Worm (Caenorhabditis elegans) whole organism, L4 larva: Measurements from ENCODE around the gene T28A11.20.
A peak's percentile ranks its signal among the peaks of the same experiment; 100 is the strongest.

Experiments used
- F10B5.3 ChIP-seq: sonication (generic microtip); optimal IDR thresholded peaks from 2 replicates; lab custom pipeline; 2016; ENCODE audit warnings: mild to moderate bottlenecking, missing genetic modification characterization, missing compliant biosample characterization
- F26F4.8 ChIP-seq: fragments of 200-800 bp; sonication (Bioruptor generic); conservative IDR thresholded peaks from 2 replicates; pipeline ENCODE4 v1.3.6; 2022; ENCODE audit warnings: missing genetic modification characterization, missing compliant biosample characterization
- F37D6.2 ChIP-seq: sonication (generic microtip); optimal IDR thresholded peaks from 2 replicates; lab custom pipeline; 2016; ENCODE audit warnings: mild to moderate bottlenecking, missing genetic modification characterization, missing compliant biosample characterization
- F44E2.7 ChIP-seq: fragments of 200-800 bp; sonication (Bioruptor generic); IDR thresholded peaks from 2 replicates; pipeline ENCODE4 v2.1.2; 2022; ENCODE audit warnings: missing genetic modification characterization, missing compliant biosample characterization
- R02D3.7 ChIP-seq: fragments of 150-350 bp; sonication (generic microtip); optimal IDR thresholded peaks from 3 replicates; lab custom pipeline; 2014; ENCODE audit warnings: missing biosample characterization, missing genetic modification characterization
- T20F7.1 ChIP-seq: fragments of 200-800 bp; sonication (Bioruptor generic); optimal IDR thresholded peaks from 2 replicates; lab custom pipeline; 2018; ENCODE audit warnings: mild to moderate bottlenecking, missing genetic modification characterization, missing compliant biosample characterization
- T26A8.4 ChIP-seq: fragments of 200-800 bp; sonication (Bioruptor generic); IDR thresholded peaks from 2 replicates; pipeline ENCODE4 v1.3.6; 2022; ENCODE audit warnings: missing genetic modification characterization, missing compliant biosample characterization
- Y48G9A.11 ChIP-seq: fragments of 200-800 bp; sonication (Bioruptor generic); IDR thresholded peaks from 2 replicates; pipeline ENCODE4 v1.3.6; 2022; ENCODE audit warnings: missing genetic modification reagents, missing genetic modification characterization, missing compliant biosample characterization
- Y75B8A.6 ChIP-seq: fragments of 200-800 bp; sonication (Bioruptor generic); IDR thresholded peaks from 2 replicates; pipeline ENCODE4 v1.3.6; 2022; ENCODE audit warnings: missing genetic modification reagents, missing genetic modification characterization, missing compliant biosample characterization
- aly-2 ChIP-seq: sonication (generic microtip); optimal IDR thresholded peaks from 2 replicates; lab custom pipeline; 2018; ENCODE audit warnings: missing biosample characterization, missing genetic modification characterization
- ama-1 ChIP-seq: fragments of 150-350 bp; optimal IDR thresholded peaks from 2 replicates; lab custom pipeline; 2014; ENCODE audit warnings: inconsistent platforms, mixed read lengths
- arid-1 ChIP-seq: fragments of 200-800 bp; sonication (Bioruptor generic); conservative IDR thresholded peaks from 2 replicates; pipeline ENCODE4 v1.3.6; 2022; ENCODE audit warnings: missing genetic modification reagents, missing genetic modification characterization, missing compliant biosample characterization
- attf-4 ChIP-seq: sonication (generic microtip); optimal IDR thresholded peaks from 3 replicates; lab custom pipeline; 2017; ENCODE audit warnings: missing biosample characterization, missing genetic modification characterization
- cey-2 ChIP-seq: sonication (generic microtip); optimal IDR thresholded peaks from 3 replicates; lab custom pipeline; 2017; ENCODE audit warnings: missing genetic modification characterization, mild to moderate bottlenecking, missing compliant biosample characterization, antibody characterized with exemption, borderline replicate concordance; ENCODE audit not compliant: insufficient read depth
- daf-12 ChIP-seq: fragments of 150-350 bp; optimal IDR thresholded peaks from 2 replicates; lab custom pipeline; 2014; ENCODE audit warnings: missing biosample characterization, missing genetic modification reagents, missing genetic modification characterization
- daf-16 ChIP-seq, 3 experiments: sonication (generic microtip); optimal IDR thresholded peaks; 2 replicates each; lab custom pipeline; 2016 to 2017; ENCODE audit warnings: missing genetic modification characterization in 3 of 3, missing genetic modification reagents in 3 of 3, mild to moderate bottlenecking in 2 of 3, missing compliant biosample characterization in 2 of 3, missing biosample characterization in 1 of 3, moderate library complexity in 1 of 3
- dpl-1 ChIP-seq: fragments of 150-350 bp; optimal IDR thresholded peaks from 2 replicates; lab custom pipeline; 2014; ENCODE audit warnings: missing biosample characterization, missing genetic modification reagents, missing genetic modification characterization
- hmg-1.1 ChIP-seq: fragments of 200-800 bp; sonication (Bioruptor generic); IDR thresholded peaks from 2 replicates; pipeline ENCODE4 v1.3.6; 2022; ENCODE audit warnings: missing genetic modification reagents, missing genetic modification characterization, missing compliant biosample characterization
- jun-1 ChIP-seq: fragments of 150-350 bp; optimal IDR thresholded peaks from 2 replicates; lab custom pipeline; 2014; ENCODE audit warnings: missing biosample characterization, missing genetic modification reagents, missing genetic modification characterization
- lin-29 ChIP-seq: fragments of 200-800 bp; sonication (Bioruptor generic); IDR thresholded peaks from 2 replicates; pipeline ENCODE4 v1.3.6; 2022; ENCODE audit warnings: missing genetic modification reagents, missing genetic modification characterization, missing compliant biosample characterization
- lin-38 ChIP-seq: fragments of 200-800 bp; sonication (Bioruptor generic); IDR thresholded peaks from 2 replicates; pipeline ENCODE4 v1.3.6; 2022; ENCODE audit warnings: missing genetic modification reagents, missing genetic modification characterization, missing compliant biosample characterization
- lir-3 ChIP-seq: sonication (generic microtip); optimal IDR thresholded peaks from 2 replicates; lab custom pipeline; 2016; ENCODE audit warnings: mild to moderate bottlenecking, missing genetic modification characterization, missing compliant biosample characterization
- madf-9 ChIP-seq: fragments of 200-800 bp; sonication (Bioruptor generic); conservative IDR thresholded peaks from 2 replicates; pipeline ENCODE4 v1.3.6; 2022; ENCODE audit warnings: missing genetic modification reagents, missing genetic modification characterization, missing compliant biosample characterization
- mdt-29 ChIP-seq: fragments of 200-800 bp; sonication (Bioruptor generic); IDR thresholded peaks from 2 replicates; pipeline ENCODE4 v1.3.6; 2022; ENCODE audit warnings: missing genetic modification reagents, missing genetic modification characterization, missing compliant biosample characterization
- nhr-102 ChIP-seq: sonication (generic microtip); optimal IDR thresholded peaks from 2 replicates; lab custom pipeline; 2016; ENCODE audit warnings: mild to moderate bottlenecking, missing genetic modification characterization, moderate library complexity, missing compliant biosample characterization
- nhr-11 ChIP-seq: fragments of 150-350 bp; optimal IDR thresholded peaks from 2 replicates; lab custom pipeline; 2014; ENCODE audit warnings: missing biosample characterization, missing genetic modification characterization
- nhr-42 ChIP-seq: fragments of 200-800 bp; sonication (Bioruptor generic); IDR thresholded peaks from 2 replicates; pipeline ENCODE4 v1.3.6; 2022; ENCODE audit warnings: missing genetic modification characterization, missing compliant biosample characterization
- nhr-48 ChIP-seq: sonication (generic microtip); optimal IDR thresholded peaks from 2 replicates; lab custom pipeline; 2016; ENCODE audit warnings: mild to moderate bottlenecking, missing genetic modification characterization, missing compliant biosample characterization
- nhr-6 ChIP-seq: fragments of 150-350 bp; optimal IDR thresholded peaks from 2 replicates; lab custom pipeline; 2014; ENCODE audit warnings: missing biosample characterization, missing genetic modification characterization
- nhr-76 ChIP-seq: fragments of 150-350 bp; optimal IDR thresholded peaks from 2 replicates; lab custom pipeline; 2014; ENCODE audit warnings: missing biosample characterization, missing genetic modification characterization
- php-3 ChIP-seq: fragments of 200-800 bp; sonication (Bioruptor generic); IDR thresholded peaks from 2 replicates; pipeline ENCODE4 v1.3.6; 2022; ENCODE audit warnings: missing genetic modification reagents, missing genetic modification characterization, missing compliant biosample characterization
- pqm-1 ChIP-seq: sonication (generic microtip); optimal IDR thresholded peaks from 2 replicates; lab custom pipeline; 2017; ENCODE audit warnings: missing biosample characterization, missing genetic modification characterization
- rbr-2 ChIP-seq: sonication (generic microtip); optimal IDR thresholded peaks from 2 replicates; lab custom pipeline; 2016; ENCODE audit warnings: missing genotype, missing genetic modification characterization, missing compliant biosample characterization
- sdz-12 ChIP-seq: fragments of 200-800 bp; sonication (Bioruptor generic); optimal IDR thresholded peaks from 2 replicates; lab custom pipeline; 2018; ENCODE audit warnings: mild to moderate bottlenecking, missing genetic modification characterization, missing compliant biosample characterization
- snpc-1.2 ChIP-seq: fragments of 200-800 bp; sonication (Bioruptor generic); IDR thresholded peaks from 2 replicates; pipeline ENCODE4 v1.3.6; 2022; ENCODE audit warnings: missing genetic modification reagents, missing genetic modification characterization, missing compliant biosample characterization
- snpc-4 ChIP-seq: fragments of 150-350 bp; optimal IDR thresholded peaks from 2 replicates; lab custom pipeline; 2014; ENCODE audit warnings: missing biosample characterization, missing genetic modification characterization
- tag-97 ChIP-seq: fragments of 200-800 bp; sonication (Bioruptor generic); IDR thresholded peaks from 2 replicates; pipeline ENCODE4 v1.3.6; 2022; ENCODE audit warnings: missing genetic modification characterization, missing compliant biosample characterization
- tra-1 ChIP-seq: fragments of 200-800 bp; sonication (Bioruptor generic); IDR thresholded peaks from 2 replicates; pipeline ENCODE4 v1.3.6; 2022; ENCODE audit warnings: missing genetic modification reagents, missing genetic modification characterization, missing compliant biosample characterization
- unc-62 ChIP-seq, 3 experiments: fragments of 150-350 bp in 1 of 3; sonication (generic microtip); optimal IDR thresholded peaks in 2 of 3; peaks in 1 of 3; 1 replicate in 1 of 3; 2 replicates in 2 of 3; lab custom pipeline; 2014 to 2017; ENCODE audit warnings: missing biosample characterization in 3 of 3, missing genetic modification characterization in 3 of 3, missing genetic modification reagents in 3 of 3, missing genotype in 1 of 3
- zfp-2 ChIP-seq: sonication (generic microtip); optimal IDR thresholded peaks from 2 replicates; lab custom pipeline; 2016; ENCODE audit warnings: mild to moderate bottlenecking, missing genetic modification characterization, missing compliant biosample characterization

The T28A11.20 gene

DNA sequence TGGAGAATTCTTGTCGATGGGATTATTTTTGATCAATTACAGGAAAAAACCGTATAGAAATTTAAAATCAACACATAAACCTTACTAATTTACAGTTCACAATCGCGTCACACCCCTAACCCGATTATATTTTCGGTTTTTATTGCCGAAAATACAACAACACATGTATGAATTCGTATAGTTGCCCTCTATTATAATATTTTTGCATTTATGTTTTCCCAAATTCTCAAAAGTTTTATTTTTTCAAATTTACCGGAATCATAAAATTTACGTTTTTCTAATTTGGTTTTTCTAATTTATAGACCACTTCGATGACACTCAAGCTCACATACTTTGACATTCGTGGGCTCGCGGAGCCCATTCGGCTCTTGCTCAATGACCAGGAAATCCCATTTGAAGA, 30.1 kb downstream of the T28A11.20 start, which contains the start of gene gst-23:
Gene gst-23, plus strand, starts transcription at position 301 of the 400 bp plus-strand sequence.
- TF ChIP-seq daf-12 (no peak), lir-3 (tag; lab: Kevin White, UChicago) (no peak), mdt-29 (no peak), lin-29 (GFP tag; lab: Robert Waterston, UW) (no peak)

- TF ChIP-seq F37D6.2 (tag; lab: Kevin White, UChicago) (no peak), unc-62 (GFP tag; optimal IDR thresholded peaks at IDR 0.05 in 1 of 2; lab: Kevin White, UChicago) (peak in 1 of 2 experiments; percentile 95), unc-62 (tag; optimal IDR thresholded peaks at IDR 0.05; lab: Kevin White, UChicago) (no peak), lir-3 (tag; lab: Kevin White, UChicago) (no peak)
- TF ChIP-seq, all 104 proteins: peak for 1
Observed at ce11 chrV:3241175-3241574, 31.9 kb downstream of the T28A11.20 start, which contains the start of gene srj-11. TSS of gene srj-11 (plus strand) at chrV:3241424.

- TF ChIP-seq tag-97 (GFP tag; lab: Robert Waterston, UW) (no peak), nhr-102 (tag; lab: Kevin White, UChicago) (no peak), snpc-4 (tag; lab: Kevin White, UChicago) (no peak), jun-1 (no peak), attf-4 (no peak), snpc-1.2 (GFP tag; lab: Robert Waterston, UW) (no peak), rbr-2 (tag; lab: Kevin White, UChicago) (no peak), tra-1 (GFP tag; lab: Robert Waterston, UW) (no peak), daf-16 (GFP tag; optimal IDR thresholded peaks at IDR 0.05; lab: Kevin White, UChicago) (no peak), daf-16 (tag; optimal IDR thresholded peaks at IDR 0.05; lab: Kevin White, UChicago) (no peak), Y48G9A.11 (GFP tag; lab: Robert Waterston, UW) (no peak), sdz-12 (GFP tag; lab: Kevin White, UChicago) (no peak), nhr-42 (GFP tag; lab: Robert Waterston, UW) (no peak), dpl-1 (GFP tag; lab: Kevin White, UChicago) (no peak), T26A8.4 (no peak), php-3 (no peak)
Observed at ce11 chrV:3236610-3237009, 36.4 kb downstream of the T28A11.20 start, which contains the start of the genes K08D9.9 and str-16. TSS of gene K08D9.9 (minus strand) at chrV:3236710. TSS of gene str-16 (plus strand) at chrV:3236875.

- no peak for TF ChIP-seq hmg-1.1 (GFP tag; lab: Robert Waterston, UW)
Observed at ce11 chrV:3234887-3235286, 38.2 kb downstream of the T28A11.20 start, which contains the start of gene K08D9.6. TSS of gene K08D9.6 (minus strand) at chrV:3234987.

ce11 chrV:3230597-3230996, 42.5 kb downstream of the T28A11.20 start, which contains the start of gene K08D9.10:
TSS of gene K08D9.10 (plus strand) at chrV:3230897.
- TF ChIP-seq zfp-2 (tag; lab: Kevin White, UChicago) (no peak), T20F7.1 (GFP tag; lab: Kevin White, UChicago) (no peak)

- TF ChIP-seq mdt-29 (no peak), aly-2 (tag; lab: Kevin White, UChicago) (no peak)
Observed at ce11 chrV:3230150-3230549, 42.9 kb downstream of the T28A11.20 start.

ce11 chrV:3227373-3227772, 45.7 kb downstream of the T28A11.20 start, which contains the start of gene K08D9.2:
TSS of gene K08D9.2 (plus strand) at chrV:3227673.
- TF ChIP-seq tag-97 (GFP tag; lab: Robert Waterston, UW) (no peak), nhr-11 (tag; lab: Kevin White, UChicago) (no peak), rbr-2 (tag; lab: Kevin White, UChicago) (no peak), F10B5.3 (tag; lab: Kevin White, UChicago) (no peak), nhr-6 (tag; lab: Kevin White, UChicago) (no peak), cey-2 (tag; lab: Kevin White, UChicago) (no peak), lin-38 (GFP tag; lab: Robert Waterston, UW) (no peak), nhr-76 (no peak), pqm-1 (tag; lab: Kevin White, UChicago) (no peak), F26F4.8 (GFP tag; lab: Robert Waterston, UW) (no peak), F44E2.7 (GFP tag; lab: Robert Waterston, UW) (no peak), Y75B8A.6 (no peak), sdz-12 (GFP tag; lab: Kevin White, UChicago) (no peak), madf-9 (no peak), R02D3.7 (no peak), nhr-48 (no peak), ama-1 (lab: Kevin White, UChicago) (no peak), arid-1 (GFP tag; lab: Robert Waterston, UW) (no peak)
